Fruit fly (Drosophila melanogaster): Measurements from ENCODE around the gene Gagr.

The Gagr gene

DNA sequence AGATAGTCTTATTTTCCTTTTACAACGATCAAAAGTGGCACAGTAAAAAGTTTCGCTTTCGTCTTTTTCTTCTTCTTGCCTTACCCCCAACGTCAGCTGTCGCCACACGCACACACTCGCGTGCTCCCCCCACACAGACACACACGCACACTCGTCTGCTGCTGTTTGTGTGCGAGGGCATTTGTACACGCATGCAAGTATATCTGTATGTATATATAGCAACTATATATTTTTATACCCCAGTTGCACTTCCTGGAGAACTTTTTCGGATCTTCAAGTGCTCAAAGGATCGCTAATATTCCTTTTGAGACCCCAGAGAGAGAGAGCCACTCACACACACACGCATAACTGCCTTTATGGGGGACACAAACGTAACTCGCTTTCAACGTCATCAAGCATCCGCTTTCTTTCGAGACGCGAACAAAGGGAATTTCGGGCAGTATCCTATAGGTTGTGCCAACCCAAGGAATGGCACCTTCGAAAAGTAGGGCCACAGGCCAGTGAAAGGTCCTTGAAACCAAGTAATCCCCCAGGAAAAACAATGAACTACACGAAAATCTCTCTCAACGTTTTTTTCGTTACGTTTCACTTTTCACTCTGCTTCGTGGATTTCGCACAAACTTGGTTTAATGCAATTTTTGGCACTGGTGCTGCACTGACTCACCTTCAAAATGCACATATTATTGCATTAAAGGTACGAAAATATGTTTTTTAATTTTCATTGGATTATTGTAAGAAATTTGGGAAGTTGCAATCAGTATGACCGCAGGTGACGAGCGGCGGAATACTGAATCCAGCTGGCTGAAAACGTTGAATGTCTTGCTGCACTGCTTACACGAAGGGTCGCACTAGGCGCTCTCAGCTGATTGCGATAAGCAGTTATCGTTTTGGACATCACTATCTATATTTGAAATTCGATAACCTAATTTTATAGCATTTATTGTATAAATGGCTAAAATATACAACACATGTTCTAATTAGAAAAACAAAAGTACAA, 16.3 kb upstream of the Gagr start, which contains the start of gene roq (continued):
- TF ChIP-seq fd96Cb (tag; optimal IDR thresholded peaks at IDR 0.05) (no peak), Elba2 (GFP tag; optimal IDR thresholded peaks at IDR 0.05) (peak; percentile 68), Myb (GFP tag; optimal IDR thresholded peaks at IDR 0.05) (peak; percentile 78), hbn (GFP tag; IDR thresholded peaks at IDR 0.05; ENCODE audit: partially characterized antibody) (peak; percentile 44; the same call in 1 of the 2 replicates), CTCF (GFP tag; optimal IDR thresholded peaks at IDR 0.05) (peak; percentile 28), esg (GFP tag; conservative IDR thresholded peaks at IDR 0.05) (no peak), unc-4 (GFP tag; IDR thresholded peaks at IDR 0.05; ENCODE audit: partially characterized antibody) (0 out of 2 replicates have a peak, but pooled peaks have one; percentile 32), CG4617 (GFP tag; optimal IDR thresholded peaks at IDR 0.05; ENCODE audit: borderline replicate concordance) (peak; percentile 81), NFAT (GFP tag; IDR thresholded peaks at IDR 0.05) (no peak), Dref (GFP tag; IDR thresholded peaks at IDR 0.05) (peak; percentile 91), Blimp-1 (GFP tag; optimal IDR thresholded peaks at IDR 0.05) (peak; percentile 92), vvl (GFP tag; IDR thresholded peaks at IDR 0.05) (peak; percentile 45), Atf6 (GFP tag; IDR thresholded peaks at IDR 0.05) (peak; percentile 22; the same call in 1 of the 2 replicates), Pdp1 (GFP tag; optimal IDR thresholded peaks at IDR 0.05) (peak in 1 of 2 experiments; percentile 65), twi (tag; optimal IDR thresholded peaks at IDR 0.05) (peak; percentile 4), Ets97D (GFP tag; optimal IDR thresholded peaks at IDR 0.05) (peak; percentile 70)

DNA sequence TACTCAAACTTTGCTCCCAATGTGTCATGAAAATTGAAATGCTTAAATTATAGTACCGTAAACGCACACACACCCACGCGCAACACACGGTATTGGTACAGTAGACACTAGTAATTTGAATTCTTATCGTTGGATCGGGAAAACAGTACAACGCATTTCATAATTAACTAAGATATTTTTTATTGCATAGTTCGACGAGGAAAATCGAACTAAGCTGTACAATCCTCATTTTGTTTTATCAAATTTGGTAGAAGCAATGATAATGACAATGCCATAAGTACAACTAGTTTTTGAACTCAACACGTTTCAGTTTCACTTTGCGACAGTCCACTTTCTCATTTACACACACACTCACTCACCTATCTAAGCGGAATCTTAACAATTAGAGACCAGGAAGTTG, 13.6 kb upstream of the Gagr start:
- TF ChIP-seq dpn (GFP tag; optimal IDR thresholded peaks at IDR 0.05) (peak; percentile 62 to 65), CG7963 (GFP tag; IDR thresholded peaks at IDR 0.05; ENCODE audit: partially characterized antibody) (no peak), Gsc (GFP tag; IDR thresholded peaks at IDR 0.05) (no peak), nom (GFP tag; optimal IDR thresholded peaks at IDR 0.05) (no peak), Oli (tag; optimal IDR thresholded peaks at IDR 0.05) (peak; percentile 72), trem (tag; optimal IDR thresholded peaks at IDR 0.05) (peak; percentile 42), CG34376 (GFP tag; optimal IDR thresholded peaks at IDR 0.05) (no peak), CG8765 (GFP tag; IDR thresholded peaks at IDR 0.05) (no peak), CG1024 (GFP tag; IDR thresholded peaks at IDR 0.05) (no peak), CG14965 (GFP tag; optimal IDR thresholded peaks at IDR 0.05; ENCODE audit: borderline replicate concordance) (no peak), tna (GFP tag; IDR thresholded peaks at IDR 0.05; ENCODE audit: partially characterized antibody) (no peak), CG18011 (GFP tag; optimal IDR thresholded peaks at IDR 0.05) (no peak), NC2α (GFP tag; optimal IDR thresholded peaks at IDR 0.05) (peak; percentile 4), tap (tag; optimal IDR thresholded peaks at IDR 0.05) (peak; percentile 75), Dref (GFP tag; IDR thresholded peaks at IDR 0.05) (no peak), jumu (GFP tag; optimal IDR thresholded peaks at IDR 0.05) (peak; percentile 57), D19B (GFP tag; optimal IDR thresholded peaks at IDR 0.05) (peak; percentile 25), pum (GFP tag; optimal IDR thresholded peaks at IDR 0.05) (peak; percentile 64), so (GFP tag; IDR thresholded peaks at IDR 0.05) (0 out of 3 replicates have a peak, but pooled peaks have one; percentile 33), yki (optimal IDR thresholded peaks at IDR 0.05) (no peak), CTCF (GFP tag; optimal IDR thresholded peaks at IDR 0.05) (no peak), phol (tag; optimal IDR thresholded peaks at IDR 0.05) (peak; percentile 61), CG7839 (tag; optimal IDR thresholded peaks at IDR 0.05) (peak; percentile 78), kay (GFP tag; optimal IDR thresholded peaks at IDR 0.05) (peak; percentile 25), CG1647 (GFP tag; optimal IDR thresholded peaks at IDR 0.05) (peak; percentile 18), CG14667 (GFP tag; IDR thresholded peaks at IDR 0.05) (peak; percentile 44; the same call in 1 of the 2 replicates), Ets97D (GFP tag; optimal IDR thresholded peaks at IDR 0.05) (no peak), CG2889 (GFP tag; IDR thresholded peaks at IDR 0.05) (peak; percentile 23; the same call in 1 of the 3 replicates), pho (GFP tag; optimal IDR thresholded peaks at IDR 0.05) (peak; percentile 59), CG11504 (tag; optimal IDR thresholded peaks at IDR 0.05) (no peak), CG8089 (GFP tag; optimal IDR thresholded peaks at IDR 0.05) (peak; percentile 58), Poxn (GFP tag; IDR thresholded peaks at IDR 0.05) (peak; percentile 29; the same call in 1 of the 2 replicates), Ptx1 (GFP tag; IDR thresholded peaks at IDR 0.05) (peak; percentile 63), Hr3 (GFP tag; optimal IDR thresholded peaks at IDR 0.05) (peak; percentile 53)

All from whole organism, embryonic.